Comparison of ENCODE assay signal across 1 fruit fly cellular context in the genomic region with DNA sequence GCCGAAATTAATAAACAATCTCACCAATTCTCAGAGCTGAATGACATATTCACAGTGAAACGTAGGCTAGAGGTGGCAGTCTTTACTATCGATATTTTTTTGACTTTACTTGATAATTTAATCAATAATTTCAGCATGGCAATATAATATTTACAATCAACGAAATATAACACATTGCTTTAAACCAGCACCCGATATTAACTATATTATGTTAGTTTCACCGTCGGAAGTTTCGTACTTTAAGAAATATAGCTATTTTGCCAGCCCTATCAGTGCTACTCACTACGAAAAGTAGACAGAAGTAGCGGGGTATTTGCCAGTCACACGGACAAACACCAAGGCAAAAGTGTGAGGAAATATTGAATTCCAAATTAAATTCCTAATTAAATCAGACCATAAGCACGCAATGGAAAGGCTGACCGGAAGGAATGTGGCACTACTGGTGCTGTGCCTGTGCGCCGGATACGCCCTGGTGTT.
A peak's percentile ranks its signal among the peaks of the same experiment; 100 is the strongest.
TF ChIP-seq lines count a peak whose summit lies in the region.

Gene CG31917, minus strand, starts transcription at position 51 of the 477 bp plus-strand sequence.
Gene Tfb5, minus strand, starts transcription at position 51 of the 477 bp plus-strand sequence.
Gene SelT, plus strand, starts transcription at position 139 of the 477 bp plus-strand sequence.

TF ChIP-seq in whole organism, embryonic, 481 proteins besides CTCF, POLR2A, EP300 and RAD21 (continued from another document and continues in another):
- TF ChIP-seq E2f1 (GFP tag; IDR thresholded peaks at IDR 0.05; lab: Robert Waterston, UW) (no peak), CG12659 (GFP tag; optimal IDR thresholded peaks at IDR 0.05; lab: Kevin White, UChicago) (peak; percentile 84), CG31441 (GFP tag; IDR thresholded peaks at IDR 0.05; lab: Robert Waterston, UW) (no peak), Hmx (GFP tag; optimal IDR thresholded peaks at IDR 0.05; lab: Kevin White, UChicago) (no peak), ap (GFP tag; IDR thresholded peaks at IDR 0.05; lab: Robert Waterston, UW) (no peak), fd102C (GFP tag; optimal IDR thresholded peaks at IDR 0.05; lab: Kevin White, UChicago) (no peak), her (GFP tag; optimal IDR thresholded peaks at IDR 0.05; lab: Kevin White, UChicago) (peak; percentile 24), trem (tag; optimal IDR thresholded peaks at IDR 0.05; lab: Kevin White, UChicago) (peak; percentile 63), peb (GFP tag; IDR thresholded peaks at IDR 0.05; lab: Robert Waterston, UW) (no peak), lbe (GFP tag; optimal IDR thresholded peaks at IDR 0.05; lab: Kevin White, UChicago) (peak; percentile 48), emc (GFP tag; optimal IDR thresholded peaks at IDR 0.05; lab: Kevin White, UChicago) (no peak), NfI (GFP tag; optimal IDR thresholded peaks at IDR 0.05; lab: Kevin White, UChicago) (peak; percentile 59), NK7.1 (GFP tag; optimal IDR thresholded peaks at IDR 0.05; lab: Kevin White, UChicago) (no peak), CG9817 (tag; optimal IDR thresholded peaks at IDR 0.05; lab: Kevin White, UChicago) (peak; percentile 75), CG33557 (GFP tag; optimal IDR thresholded peaks at IDR 0.05; lab: Kevin White, UChicago) (peak; percentile 56), Sox102F (GFP tag; optimal IDR thresholded peaks at IDR 0.05; lab: Kevin White, UChicago) (peak; percentile 51), pfk (GFP tag; optimal IDR thresholded peaks at IDR 0.05; lab: Kevin White, UChicago) (no peak), ATbp (GFP tag; optimal IDR thresholded peaks at IDR 0.05; lab: Kevin White, UChicago) (no peak), CG3726 (GFP tag; IDR thresholded peaks at IDR 0.05; lab: Robert Waterston, UW) (no peak), H2.0 (GFP tag; IDR thresholded peaks at IDR 0.05; lab: Robert Waterston, UW) (no peak), zen (tag; optimal IDR thresholded peaks at IDR 0.05; lab: Kevin White, UChicago) (peak; percentile 50), CG6654 (GFP tag; optimal IDR thresholded peaks at IDR 0.05; lab: Kevin White, UChicago) (no peak), lilli (GFP tag; optimal IDR thresholded peaks at IDR 0.05; lab: Kevin White, UChicago) (peak; percentile 82), Fer1 (GFP tag; optimal IDR thresholded peaks at IDR 0.05; lab: Kevin White, UChicago) (no peak), CG16815 (GFP tag; optimal IDR thresholded peaks at IDR 0.05; lab: Kevin White, UChicago) (no peak), Atf6 (GFP tag; IDR thresholded peaks at IDR 0.05; lab: Robert Waterston, UW) (peak; percentile 30; the same call in 1 of the 2 replicates), Bdp1 (GFP tag; optimal IDR thresholded peaks at IDR 0.05; lab: Kevin White, UChicago) (no peak), Rfx (GFP tag; IDR thresholded peaks at IDR 0.05; lab: Robert Waterston, UW) (peak; percentile 80), CG34422 (GFP tag; IDR thresholded peaks at IDR 0.05; lab: Robert Waterston, UW) (peak; percentile 39; the same call in 2 of the 3 replicates), CG14710 (tag; optimal IDR thresholded peaks at IDR 0.05; lab: Kevin White, UChicago) (peak; percentile 69), Tbp (GFP tag; optimal IDR thresholded peaks at IDR 0.05; lab: Kevin White, UChicago) (no peak), YL-1 (GFP tag; optimal IDR thresholded peaks at IDR 0.05; lab: Kevin White, UChicago) (peak; percentile 73), CG16779 (GFP tag; IDR thresholded peaks at IDR 0.05; lab: Robert Waterston, UW) (no peak), CG6254 (GFP tag; optimal IDR thresholded peaks at IDR 0.05; lab: Kevin White, UChicago) (no peak), knrl (GFP tag; IDR thresholded peaks at IDR 0.05; lab: Robert Waterston, UW; ENCODE audit: partially characterized antibody) (peak; percentile 80), Gug (GFP tag; IDR thresholded peaks at IDR 0.05; lab: Robert Waterston, UW) (no peak), CG15011 (GFP tag; optimal IDR thresholded peaks at IDR 0.05; lab: Kevin White, UChicago) (no peak), CG7745 (tag; optimal IDR thresholded peaks at IDR 0.05; lab: Kevin White, UChicago) (no peak), pb (GFP tag; optimal IDR thresholded peaks at IDR 0.05; lab: Kevin White, UChicago) (no peak), CG5245 (GFP tag; optimal IDR thresholded peaks at IDR 0.05; lab: Kevin White, UChicago) (no peak), CG4404 (GFP tag; IDR thresholded peaks at IDR 0.05; lab: Robert Waterston, UW) (no peak), CG12219 (GFP tag; optimal IDR thresholded peaks at IDR 0.05; lab: Kevin White, UChicago) (peak; percentile 11), croc (GFP tag; conservative IDR thresholded peaks at IDR 0.05; lab: Robert Waterston, UW) (no peak), Nf-YB (GFP tag; optimal IDR thresholded peaks at IDR 0.05; lab: Kevin White, UChicago) (no peak), CG33213 (GFP tag; optimal IDR thresholded peaks at IDR 0.05; lab: Kevin White, UChicago) (peak; percentile 65), hkb (optimal IDR thresholded peaks at IDR 0.05; lab: Kevin White, UChicago) (no peak), hkb (GFP tag; IDR thresholded peaks at IDR 0.05; lab: Robert Waterston, UW) (0 out of 2 replicates have a peak, but pooled peaks have one; percentile 15), Ets65A (GFP tag; lab: Kevin White, UChicago) (peak; percentile 94), CG12942 (GFP tag; optimal IDR thresholded peaks at IDR 0.05; lab: Kevin White, UChicago) (peak; percentile 59), HmgD (GFP tag; optimal IDR thresholded peaks at IDR 0.05; lab: Kevin White, UChicago) (peak; percentile 62), CG13624 (GFP tag; optimal IDR thresholded peaks at IDR 0.05; lab: Kevin White, UChicago) (peak; percentile 82), yki (optimal IDR thresholded peaks at IDR 0.05; lab: Kevin White, UChicago) (peak; percentile 52), Dfd (GFP tag; optimal IDR thresholded peaks at IDR 0.05; lab: Kevin White, UChicago) (no peak), CG4617 (GFP tag; optimal IDR thresholded peaks at IDR 0.05; lab: Kevin White, UChicago; ENCODE audit: borderline replicate concordance) (peak; percentile 89), mirr (GFP tag; optimal IDR thresholded peaks at IDR 0.05; lab: Kevin White, UChicago) (no peak), lmd (GFP tag; IDR thresholded peaks at IDR 0.05; lab: Robert Waterston, UW) (0 out of 2 replicates have a peak, but pooled peaks have one; percentile 16), inv (GFP tag; IDR thresholded peaks at IDR 0.05; lab: Robert Waterston, UW; ENCODE audit: partially characterized antibody) (peak; percentile 71), Oaz (GFP tag; IDR thresholded peaks at IDR 0.05; lab: Robert Waterston, UW) (no peak), Neu2 (GFP tag; optimal IDR thresholded peaks at IDR 0.05; lab: Kevin White, UChicago; ENCODE audit: borderline replicate concordance) (no peak), maf-S (GFP tag; optimal IDR thresholded peaks at IDR 0.05; lab: Kevin White, UChicago) (peak; percentile 32), gsb (GFP tag; IDR thresholded peaks at IDR 0.05; lab: Robert Waterston, UW) (no peak), toy (GFP tag; IDR thresholded peaks at IDR 0.05; lab: Robert Waterston, UW) (no peak), CG7786 (GFP tag; optimal IDR thresholded peaks at IDR 0.05; lab: Kevin White, UChicago) (peak; percentile 39), CG8359 (GFP tag; optimal IDR thresholded peaks at IDR 0.05; lab: Kevin White, UChicago; ENCODE audit: borderline replicate concordance) (no peak), CG2712 (tag; optimal IDR thresholded peaks at IDR 0.05; lab: Kevin White, UChicago) (peak; percentile 73), CG11085 (GFP tag; IDR thresholded peaks at IDR 0.05; lab: Robert Waterston, UW) (no peak), Six4 (GFP tag; optimal IDR thresholded peaks at IDR 0.05; lab: Kevin White, UChicago) (no peak), CG10209 (GFP tag; optimal IDR thresholded peaks at IDR 0.05; lab: Kevin White, UChicago) (peak; percentile 41), gcm2 (GFP tag; optimal IDR thresholded peaks at IDR 0.05; lab: Kevin White, UChicago) (no peak), Max (GFP tag; optimal IDR thresholded peaks at IDR 0.05; lab: Kevin White, UChicago) (peak; percentile 59), Usf (GFP tag; optimal IDR thresholded peaks at IDR 0.05; lab: Kevin White, UChicago) (peak; percentile 10), Awh (GFP tag; IDR thresholded peaks at IDR 0.05; lab: Robert Waterston, UW) (no peak), CG7839 (tag; optimal IDR thresholded peaks at IDR 0.05; lab: Kevin White, UChicago) (peak; percentile 59), CG16813 (GFP tag; IDR thresholded peaks at IDR 0.05; lab: Robert Waterston, UW; ENCODE audit: partially characterized antibody) (peak; percentile 81), CG4424 (GFP tag; optimal IDR thresholded peaks at IDR 0.05; lab: Kevin White, UChicago) (peak; percentile 52), CG32767 (GFP tag; IDR thresholded peaks at IDR 0.05; lab: Robert Waterston, UW) (no peak), Poxn (GFP tag; IDR thresholded peaks at IDR 0.05; lab: Robert Waterston, UW) (no peak), chinmo (GFP tag; IDR thresholded peaks at IDR 0.05; lab: Robert Waterston, UW; ENCODE audit: partially characterized antibody) (no peak), E2f2 (GFP tag; IDR thresholded peaks at IDR 0.05; lab: Robert Waterston, UW) (0 out of 2 replicates have a peak, but pooled peaks have one; percentile 11), Sry-δ (GFP tag; optimal IDR thresholded peaks at IDR 0.05; lab: Kevin White, UChicago) (peak; percentile 91), oc (tag; optimal IDR thresholded peaks at IDR 0.05; lab: Kevin White, UChicago) (no peak), grau (tag; optimal IDR thresholded peaks at IDR 0.05; lab: Kevin White, UChicago) (peak; percentile 69), CG8290 (GFP tag; optimal IDR thresholded peaks at IDR 0.05; lab: Kevin White, UChicago) (peak; percentile 64), CG8290 (tag; optimal IDR thresholded peaks at IDR 0.05; lab: Kevin White, UChicago) (no peak), CG7987 (GFP tag; optimal IDR thresholded peaks at IDR 0.05; lab: Kevin White, UChicago) (no peak), Dp (GFP tag; optimal IDR thresholded peaks at IDR 0.05; lab: Kevin White, UChicago) (peak; percentile 20), B-H1 (GFP tag; IDR thresholded peaks at IDR 0.05; lab: Robert Waterston, UW) (no peak), sens (GFP tag; lab: Kevin White, UChicago) (peak; percentile 89), Dek (tag; optimal IDR thresholded peaks at IDR 0.05; lab: Kevin White, UChicago) (peak; percentile 45), CG7928 (GFP tag; optimal IDR thresholded peaks at IDR 0.05; lab: Kevin White, UChicago) (peak; percentile 46), CG2120 (GFP tag; optimal IDR thresholded peaks at IDR 0.05; lab: Kevin White, UChicago) (peak; percentile 85), nom (GFP tag; optimal IDR thresholded peaks at IDR 0.05; lab: Kevin White, UChicago) (no peak), CG17568 (GFP tag; optimal IDR thresholded peaks at IDR 0.05; lab: Kevin White, UChicago) (no peak), CG13894 (tag; optimal IDR thresholded peaks at IDR 0.05; lab: Kevin White, UChicago) (no peak), zf30C (GFP tag; optimal IDR thresholded peaks at IDR 0.05; lab: Kevin White, UChicago) (no peak), CG11723 (GFP tag; optimal IDR thresholded peaks at IDR 0.05; lab: Kevin White, UChicago) (no peak), gem (tag; optimal IDR thresholded peaks at IDR 0.05; lab: Kevin White, UChicago) (no peak), CG3281 (GFP tag; optimal IDR thresholded peaks at IDR 0.05; lab: Kevin White, UChicago) (no peak), CG11093 (GFP tag; IDR thresholded peaks at IDR 0.05; lab: Robert Waterston, UW) (no peak), CG6272 (GFP tag; IDR thresholded peaks at IDR 0.05; lab: Robert Waterston, UW) (no peak), HLHmδ (GFP tag; optimal IDR thresholded peaks at IDR 0.05; lab: Kevin White, UChicago) (no peak), CG8765 (GFP tag; IDR thresholded peaks at IDR 0.05; lab: Robert Waterston, UW) (no peak), Nf-YA (GFP tag; IDR thresholded peaks at IDR 0.05; lab: Robert Waterston, UW) (no peak), odd (GFP tag; optimal IDR thresholded peaks at IDR 0.05; lab: Kevin White, UChicago) (no peak), CG4820 (GFP tag; optimal IDR thresholded peaks at IDR 0.05; lab: Kevin White, UChicago) (peak; percentile 24), CG17359 (tag; optimal IDR thresholded peaks at IDR 0.05; lab: Kevin White, UChicago) (no peak), Ets97D (GFP tag; optimal IDR thresholded peaks at IDR 0.05; lab: Kevin White, UChicago) (peak; percentile 65), ato (GFP tag; IDR thresholded peaks at IDR 0.05; lab: Robert Waterston, UW; ENCODE audit: partially characterized antibody) (no peak), CG8388 (GFP tag; optimal IDR thresholded peaks at IDR 0.05; lab: Kevin White, UChicago) (peak; percentile 35), kni (GFP tag; optimal IDR thresholded peaks at IDR 0.05; lab: Kevin White, UChicago) (no peak), sens-2 (GFP tag; IDR thresholded peaks at IDR 0.05; lab: Robert Waterston, UW) (no peak), Adf1 (GFP tag; IDR thresholded peaks at IDR 0.05; lab: Robert Waterston, UW) (0 out of 2 replicates have a peak, but pooled peaks have one; percentile 31), CG7963 (GFP tag; IDR thresholded peaks at IDR 0.05; lab: Robert Waterston, UW; ENCODE audit: partially characterized antibody) (no peak), CG3995 (GFP tag; optimal IDR thresholded peaks at IDR 0.05; lab: Kevin White, UChicago) (peak; percentile 52), wdn (GFP tag; IDR thresholded peaks at IDR 0.05; lab: Robert Waterston, UW) (peak; percentile 31; the same call in 1 of the 2 replicates), pita (GFP tag; optimal IDR thresholded peaks at IDR 0.05; lab: Kevin White, UChicago) (no peak), CG6791 (GFP tag; IDR thresholded peaks at IDR 0.05; lab: Robert Waterston, UW; ENCODE audit: partially characterized antibody) (peak; percentile 57; the same call in 2 of the 3 replicates), gfzf (GFP tag; optimal IDR thresholded peaks at IDR 0.05; lab: Kevin White, UChicago) (no peak), CG15514 (GFP tag; optimal IDR thresholded peaks at IDR 0.05; lab: Kevin White, UChicago) (peak; percentile 60), zfh2 (GFP tag; optimal IDR thresholded peaks at IDR 0.05; lab: Kevin White, UChicago) (peak; percentile 64), CG31224 (GFP tag; IDR thresholded peaks at IDR 0.05; lab: Robert Waterston, UW) (no peak), insv (GFP tag; optimal IDR thresholded peaks at IDR 0.05; lab: Kevin White, UChicago) (peak in 1 of 2 experiments; percentile 44), scrt (GFP tag; optimal IDR thresholded peaks at IDR 0.05; lab: Kevin White, UChicago) (no peak), CG11504 (tag; optimal IDR thresholded peaks at IDR 0.05; lab: Kevin White, UChicago) (peak; percentile 65), prd (optimal IDR thresholded peaks at IDR 0.05; lab: Kevin White, UChicago) (no peak), prd (GFP tag; IDR thresholded peaks at IDR 0.05; lab: Robert Waterston, UW) (peak; percentile 55; the same call in 2 of the 3 replicates)
